Worm (Caenorhabditis elegans): ENCODE measurements around the gene R10E4.1.

- TF ChIP-seq elt-3 (tag; optimal IDR thresholded peaks at IDR 0.05) (no peak), blmp-1 (tag; optimal IDR thresholded peaks at IDR 0.05) (no peak), ztf-11 (tag; optimal IDR thresholded peaks at IDR 0.05) (no peak), unc-62 (GFP tag; optimal IDR thresholded peaks at IDR 0.05) (no peak), nhr-237 (tag; optimal IDR thresholded peaks at IDR 0.05) (no peak), lsy-2 (tag; optimal IDR thresholded peaks at IDR 0.05) (no peak), elt-1 (tag; optimal IDR thresholded peaks at IDR 0.05; ENCODE audit: borderline replicate concordance, insufficient read depth) (no peak), snpc-4 (tag; optimal IDR thresholded peaks at IDR 0.05) (no peak), nhr-12 (tag; optimal IDR thresholded peaks at IDR 0.05) (no peak), mab-5 (tag; optimal IDR thresholded peaks at IDR 0.05) (no peak), nhr-28 (tag; optimal IDR thresholded peaks at IDR 0.05) (no peak), pha-4 (tag; optimal IDR thresholded peaks at IDR 0.05) (no peak)
Measured at ce11 chrIII:4302780-4303179, 33.2 kb downstream of the R10E4.1 start.

Measured in whole organism, mixed stage, embryonic.